Worm (Caenorhabditis elegans): ENCODE measurements around the gene rpn-5.

Gene rpn-5

ce11 chrII:4728687-4729086 lies 30.5 kb upstream of the rpn-5 start:
- TF ChIP-seq F13H6.1 (tag; optimal IDR thresholded peaks at IDR 0.05) (peak; percentile 65), elt-3 (tag; optimal IDR thresholded peaks at IDR 0.05) (no peak), sem-4 (tag; optimal IDR thresholded peaks at IDR 0.05) (no peak), sma-3 (GFP tag; optimal IDR thresholded peaks at IDR 0.05) (peak; percentile 3), nhr-10 (tag; optimal IDR thresholded peaks at IDR 0.05) (no peak), nhr-25 (tag; optimal IDR thresholded peaks at IDR 0.05) (no peak), sma-9 (GFP tag; optimal IDR thresholded peaks at IDR 0.05) (peak; percentile 65), sma-9 (tag; optimal IDR thresholded peaks at IDR 0.05) (no peak), Y55F3AM.14 (GFP tag; optimal IDR thresholded peaks at IDR 0.05) (no peak), crh-2 (tag; optimal IDR thresholded peaks at IDR 0.05) (peak; percentile 76), peb-1 (tag; optimal IDR thresholded peaks at IDR 0.05) (no peak), C34F6.9 (tag; optimal IDR thresholded peaks at IDR 0.05) (peak; percentile 46), fos-1 (tag; optimal IDR thresholded peaks at IDR 0.05) (peak; percentile 95), nhr-12 (tag; optimal IDR thresholded peaks at IDR 0.05) (no peak), lsy-2 (tag; optimal IDR thresholded peaks at IDR 0.05) (peak in 1 of 2 experiments; percentile 61), nhr-129 (tag; optimal IDR thresholded peaks at IDR 0.05) (peak; percentile 72), R02D3.7 (tag; optimal IDR thresholded peaks at IDR 0.05) (no peak)

DNA sequence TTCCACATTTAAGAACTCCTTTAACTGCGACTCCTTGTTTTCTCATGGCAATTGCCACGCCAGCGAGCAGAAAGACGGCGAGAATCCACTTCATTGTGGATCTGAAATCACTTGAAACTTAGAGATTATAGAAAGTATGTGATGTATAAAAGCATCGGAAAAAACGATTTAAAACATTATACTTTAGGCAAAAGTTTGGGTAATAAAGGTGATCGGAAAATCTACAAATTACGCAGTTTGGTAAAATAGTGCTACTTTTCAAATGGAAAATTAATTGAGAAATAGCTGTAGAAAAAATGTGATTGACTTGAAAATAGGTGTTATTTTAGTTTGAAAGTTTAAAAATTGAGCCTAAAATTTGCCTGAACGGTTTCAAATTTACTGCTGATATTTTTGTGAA lies 29.5 kb upstream of the rpn-5 start, which contains the start of gene ttr-41:
Gene ttr-41, minus strand, starts transcription at position 101 of the 400 bp plus-strand sequence.
- no peak for TF ChIP-seq ztf-11 (tag; optimal IDR thresholded peaks at IDR 0.05)
- no peak for TF ChIP-seq lin-13 (GFP tag; optimal IDR thresholded peaks at IDR 0.05)
- TF ChIP-seq aly-2 (tag; optimal IDR thresholded peaks at IDR 0.05), result no peak

- TF ChIP-seq ztf-1 (GFP tag; conservative IDR thresholded peaks at IDR 0.05) (no peak), dmd-4 (tag; optimal IDR thresholded peaks at IDR 0.05) (no peak), nhr-21 (tag; optimal IDR thresholded peaks at IDR 0.05) (no peak), nhr-129 (tag; optimal IDR thresholded peaks at IDR 0.05) (no peak), ceh-82 (tag; optimal IDR thresholded peaks at IDR 0.05) (no peak), lsy-2 (tag; optimal IDR thresholded peaks at IDR 0.05) (no peak)
These were observed 28.6 kb upstream of the rpn-5 start for ce11 chrII:4726750-4727384.

ce11 chrII:4726120-4726519 lies 27.9 kb upstream of the rpn-5 start, which contains the start of gene F10G7.10:
Gene F10G7.10 (minus strand): TSS chrII:4726264.
- peak; percentile 24 for TF ChIP-seq unc-55 (GFP tag; optimal IDR thresholded peaks at IDR 0.05)
- no peak for TF ChIP-seq nhr-6 (tag; optimal IDR thresholded peaks at IDR 0.05)
- TF ChIP-seq lsy-2 (tag; optimal IDR thresholded peaks at IDR 0.05), result peak in 1 of 2 experiments; percentile 35

DNA sequence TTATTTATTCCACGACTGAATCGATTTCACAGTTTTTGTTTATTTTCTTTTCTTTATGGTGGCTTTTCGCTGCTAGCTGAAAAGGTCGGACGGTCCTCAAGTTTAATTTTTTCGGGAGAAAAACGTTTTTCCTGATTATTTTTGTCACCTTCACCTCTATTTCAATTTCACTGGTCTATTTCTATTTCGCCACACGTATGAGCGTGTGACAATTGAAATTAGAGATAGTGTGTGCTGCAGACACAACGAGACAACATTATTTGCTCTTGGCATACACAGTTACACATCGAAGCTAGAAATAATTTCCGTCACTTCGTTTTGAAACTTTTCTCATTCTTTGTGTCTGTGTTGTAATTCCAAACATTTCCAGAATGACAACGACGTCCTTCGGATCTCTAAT lies 17.4 kb upstream of the rpn-5 start, which contains the start of gene F41C3.8:
Gene F41C3.8, plus strand, starts transcription at position 371 of the 400 bp plus-strand sequence.
- no peak for TF ChIP-seq ama-1 (optimal IDR thresholded peaks at IDR 0.05)
- TF ChIP-seq R02D3.7 (tag; optimal IDR thresholded peaks at IDR 0.05), result no peak
- TF ChIP-seq crh-2 (tag; optimal IDR thresholded peaks at IDR 0.05), result peak; percentile 15
- TF ChIP-seq fos-1 (tag; optimal IDR thresholded peaks at IDR 0.05), result peak; percentile 66
- peak; percentile 29 for TF ChIP-seq F13H6.1 (tag; optimal IDR thresholded peaks at IDR 0.05)
- TF ChIP-seq nhr-129 (tag; optimal IDR thresholded peaks at IDR 0.05), result peak; percentile 17
- no peak for TF ChIP-seq ztf-1 (GFP tag; conservative IDR thresholded peaks at IDR 0.05)

DNA sequence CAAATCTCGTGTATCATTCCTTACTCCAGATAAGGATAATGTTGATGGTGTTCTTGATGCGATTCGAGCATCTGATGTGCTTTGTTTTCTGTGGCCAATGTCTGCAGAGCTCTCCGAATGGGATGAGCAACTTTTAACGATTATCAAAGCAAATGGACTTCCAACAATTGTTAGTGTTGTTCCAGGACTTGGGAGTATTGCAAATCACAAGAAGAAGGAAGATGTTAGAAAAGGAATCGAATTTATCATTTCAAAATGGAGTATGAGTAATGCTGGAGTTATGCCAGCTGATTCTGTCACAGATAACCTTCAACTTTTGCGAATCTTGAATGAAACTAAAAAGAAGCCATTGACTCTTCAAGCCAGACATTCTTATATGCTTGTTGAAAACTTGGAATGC lies 12.6 kb upstream of the rpn-5 start:
- TF ChIP-seq R02D3.7 (tag; optimal IDR thresholded peaks at IDR 0.05), result no peak
- TF ChIP-seq fos-1 (tag; optimal IDR thresholded peaks at IDR 0.05), result no peak

DNA sequence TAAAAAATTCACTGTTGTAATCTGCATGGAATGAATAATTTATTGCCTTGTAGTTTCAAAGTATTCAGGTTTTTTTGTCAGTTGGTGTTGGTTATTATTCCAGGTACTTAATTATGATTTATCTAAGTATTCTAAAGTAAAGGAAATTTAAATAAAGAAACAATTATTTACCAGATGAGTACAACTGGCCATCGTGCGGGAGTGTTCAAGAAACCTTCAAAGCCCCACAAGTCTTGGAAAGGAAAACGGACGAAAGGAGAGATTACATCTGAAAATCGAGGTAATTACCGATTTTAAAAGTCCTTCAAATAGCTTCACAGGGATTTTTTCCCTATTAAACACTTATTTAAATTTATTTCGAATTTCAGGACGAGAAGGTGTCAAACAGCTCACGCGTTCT lies 11.9 kb upstream of the rpn-5 start, which contains the start of gene tag-151:
Gene tag-151, plus strand, starts transcription at position 158 of the 400 bp plus-strand sequence.
- peak; percentile 3 for TF ChIP-seq nhr-25 (tag; optimal IDR thresholded peaks at IDR 0.05)
- peak in 1 of 2 experiments; percentile 8 for TF ChIP-seq lsy-2 (tag; optimal IDR thresholded peaks at IDR 0.05)
- no peak for TF ChIP-seq nhr-10 (tag; optimal IDR thresholded peaks at IDR 0.05)

Measured in whole organism, L2 larva.